Fruit fly (Drosophila melanogaster) whole organism, embryonic: ENCODE data around the gene CG42540.

Experiments used
- Abd-B ChIP-seq: fragments of 200-800 bp; sonication (Bioruptor generic); optimal IDR thresholded peaks from 2 replicates; lab custom pipeline; 2018; ENCODE audit warnings: missing biosample characterization, mild to moderate bottlenecking, missing genetic modification characterization, moderate library complexity
- Aef1 ChIP-seq: fragments of 200-800 bp; sonication (Bioruptor generic); IDR thresholded peaks from 3 replicates; pipeline ENCODE4 v1.3.6; 2022; ENCODE audit warnings: missing biosample characterization, missing genetic modification characterization
- Atf3 ChIP-seq: fragments of 200-800 bp; sonication (Bioruptor generic); optimal IDR thresholded peaks from 3 replicates; lab custom pipeline; 2016; ENCODE audit warnings: missing biosample characterization, missing genetic modification characterization
- CG11696 ChIP-seq: fragments of 200-800 bp; sonication (Bioruptor generic); IDR thresholded peaks from 2 replicates; pipeline ENCODE4 v1.3.6; 2022; ENCODE audit warnings: missing biosample characterization, missing genetic modification characterization
- CG1233 ChIP-seq: fragments of 200-800 bp; sonication (Bioruptor generic); optimal IDR thresholded peaks from 4 replicates; lab custom pipeline; 2018; ENCODE audit warnings: missing biosample characterization, mild to moderate bottlenecking, missing genetic modification characterization
- CG14667 ChIP-seq: fragments of 200-800 bp; sonication (Bioruptor generic); IDR thresholded peaks from 2 replicates; pipeline ENCODE4 v1.3.6; 2022; ENCODE audit warnings: missing biosample characterization, missing genetic modification characterization
- CG1529 ChIP-seq: fragments of 200-800 bp; sonication (Bioruptor generic); optimal IDR thresholded peaks from 3 replicates; lab custom pipeline; 2018; ENCODE audit warnings: missing biosample characterization, missing genetic modification characterization
- CG15514 ChIP-seq: fragments of 200-800 bp; sonication (Bioruptor generic); optimal IDR thresholded peaks from 3 replicates; lab custom pipeline; 2017; ENCODE audit warnings: missing biosample characterization, missing genetic modification characterization, mild to moderate bottlenecking, moderate library complexity, missing genetic modification reagents
- CG15601 ChIP-seq: fragments of 200-800 bp; sonication (Bioruptor generic); optimal IDR thresholded peaks from 3 replicates; lab custom pipeline; 2019; ENCODE audit warnings: missing biosample characterization, mild to moderate bottlenecking, missing genetic modification characterization, moderate library complexity
- CG17912 ChIP-seq: fragments of 200-800 bp; sonication (Bioruptor generic); optimal IDR thresholded peaks from 2 replicates; lab custom pipeline; 2018; ENCODE audit warnings: missing biosample characterization, mild to moderate bottlenecking, missing genetic modification characterization
- CG5180 ChIP-seq: fragments of 200-800 bp; sonication (Bioruptor generic); optimal IDR thresholded peaks from 3 replicates; lab custom pipeline; 2017; ENCODE audit warnings: missing biosample characterization, missing genetic modification characterization, mild to moderate bottlenecking, moderate library complexity, missing genetic modification reagents
- CG6689 ChIP-seq: fragments of 200-800 bp; sonication (Bioruptor generic); IDR thresholded peaks from 2 replicates; pipeline ENCODE4 v1.3.6; 2022; ENCODE audit warnings: missing biosample characterization, missing genetic modification characterization
- CG9609 ChIP-seq: fragments of 200-800 bp; sonication (Bioruptor generic); optimal IDR thresholded peaks from 3 replicates; lab custom pipeline; 2016; ENCODE audit warnings: missing biosample characterization, missing genetic modification characterization
- CHES-1-like ChIP-seq: fragments of 200-800 bp; sonication (Bioruptor generic); optimal IDR thresholded peaks from 2 replicates; lab custom pipeline; 2016; ENCODE audit warnings: missing biosample characterization, missing genetic modification characterization
- Chrac-16 ChIP-seq: fragments of 200-800 bp; sonication (Bioruptor generic); optimal IDR thresholded peaks from 3 replicates; lab custom pipeline; 2016; ENCODE audit warnings: missing biosample characterization, missing genetic modification characterization
- CoRest ChIP-seq: fragments of 200-800 bp; sonication (Bioruptor generic); optimal IDR thresholded peaks from 3 replicates; lab custom pipeline; 2018; ENCODE audit warnings: missing biosample characterization, mild to moderate bottlenecking, missing genetic modification characterization, moderate library complexity
- Dek ChIP-seq: fragments of 200-800 bp; sonication (Bioruptor generic); optimal IDR thresholded peaks from 3 replicates; lab custom pipeline; 2019; ENCODE audit warnings: missing biosample characterization, mild to moderate bottlenecking, missing genetic modification characterization, moderate library complexity
- Dref ChIP-seq: fragments of 200-800 bp; sonication (Bioruptor generic); IDR thresholded peaks from 2 replicates; pipeline ENCODE4 v1.3.6; 2022; ENCODE audit warnings: missing biosample characterization, missing genetic modification characterization
- HLHmδ ChIP-seq: fragments of 200-800 bp; sonication (Bioruptor generic); optimal IDR thresholded peaks from 2 replicates; lab custom pipeline; 2018; ENCODE audit warnings: missing biosample characterization, mild to moderate bottlenecking, missing genetic modification characterization, moderate library complexity
- Mad ChIP-seq: fragments of 200-800 bp; sonication (Bioruptor generic); optimal IDR thresholded peaks from 2 replicates; lab custom pipeline; 2016; ENCODE audit warnings: missing biosample characterization, missing genetic modification characterization
- Mrtf ChIP-seq: fragments of 200-800 bp; sonication (Bioruptor generic); IDR thresholded peaks from 3 replicates; pipeline ENCODE4 v1.3.6; 2022; ENCODE audit warnings: missing biosample characterization, missing genetic modification characterization
- Myb ChIP-seq: fragments of 200-800 bp; sonication (Bioruptor generic); optimal IDR thresholded peaks from 2 replicates; lab custom pipeline; 2016; ENCODE audit warnings: missing biosample characterization, missing genetic modification characterization
- NK7.1 ChIP-seq: fragments of 200-800 bp; sonication (Bioruptor generic); optimal IDR thresholded peaks from 3 replicates; lab custom pipeline; 2016; ENCODE audit warnings: missing biosample characterization, missing genetic modification characterization
- Nf-YB ChIP-seq: fragments of 200-800 bp; sonication (Bioruptor generic); optimal IDR thresholded peaks from 3 replicates; lab custom pipeline; 2019; ENCODE audit warnings: missing biosample characterization, mild to moderate bottlenecking, missing genetic modification characterization, moderate library complexity
- NfI ChIP-seq: fragments of 200-800 bp; sonication (Bioruptor generic); optimal IDR thresholded peaks from 3 replicates; lab custom pipeline; 2018; ENCODE audit warnings: missing biosample characterization, mild to moderate bottlenecking, missing genetic modification characterization, moderate library complexity
- Optix ChIP-seq: fragments of 200-800 bp; sonication (Bioruptor generic); IDR thresholded peaks from 3 replicates; pipeline ENCODE4 v1.3.6; 2022; ENCODE audit warnings: missing biosample characterization, missing genetic modification characterization
- PHDP ChIP-seq: fragments of 200-800 bp; sonication (Bioruptor generic); optimal IDR thresholded peaks from 3 replicates; lab custom pipeline; 2018; ENCODE audit warnings: missing biosample characterization, mild to moderate bottlenecking, missing genetic modification characterization, moderate library complexity
- Xbp1 ChIP-seq: fragments of 200-800 bp; sonication (Bioruptor generic); optimal IDR thresholded peaks from 3 replicates; lab custom pipeline; 2016; ENCODE audit warnings: missing biosample characterization, mild to moderate bottlenecking, missing genetic modification characterization
- amos ChIP-seq: fragments of 200-800 bp; sonication (Bioruptor generic); IDR thresholded peaks from 2 replicates; pipeline ENCODE4 v1.3.6; 2022; ENCODE audit warnings: missing biosample characterization, missing genetic modification characterization; ENCODE audit not compliant: partially characterized antibody
- bowl ChIP-seq: fragments of 200-800 bp; sonication (Bioruptor generic); IDR thresholded peaks from 2 replicates; pipeline ENCODE4 v1.3.6; 2022; ENCODE audit warnings: missing biosample characterization, missing genetic modification characterization
- cas ChIP-seq: fragments of 200-800 bp; sonication (Bioruptor generic); IDR thresholded peaks from 2 replicates; pipeline ENCODE4 v1.3.6; 2022; ENCODE audit warnings: missing biosample characterization, missing genetic modification characterization
- chm ChIP-seq: fragments of 200-800 bp; sonication (Bioruptor generic); IDR thresholded peaks from 2 replicates; pipeline ENCODE4 v1.3.6; 2022; ENCODE audit warnings: missing biosample characterization, missing genetic modification characterization
- cwo ChIP-seq: fragments of 200-800 bp; sonication (Bioruptor generic); optimal IDR thresholded peaks from 3 replicates; lab custom pipeline; 2017; ENCODE audit warnings: missing biosample characterization, missing genetic modification characterization, mild to moderate bottlenecking, moderate library complexity, missing genetic modification reagents
- gro ChIP-seq: fragments of 200-800 bp; sonication (Bioruptor generic); optimal IDR thresholded peaks from 2 replicates; lab custom pipeline; 2016; ENCODE audit warnings: missing biosample characterization, missing genetic modification characterization
- gsb-n ChIP-seq: fragments of 200-800 bp; sonication (Bioruptor generic); optimal IDR thresholded peaks from 3 replicates; lab custom pipeline; 2018; ENCODE audit warnings: missing biosample characterization, mild to moderate bottlenecking, missing genetic modification characterization
- gt ChIP-seq: fragments of 200-800 bp; sonication (Bioruptor generic); IDR thresholded peaks from 2 replicates; pipeline ENCODE4 v1.3.6; 2022; ENCODE audit warnings: missing biosample characterization, missing genetic modification characterization
- hkb ChIP-seq, 2 experiments: fragments of 200-800 bp in 1 of 2; fragments of >200 bp in 1 of 2; sonication (Bioruptor generic) in 1 of 2; IDR thresholded peaks in 1 of 2; optimal IDR thresholded peaks in 1 of 2; 2 replicates each; pipeline versions ENCODE4 v1.3.6 to Lab custom; 2017 to 2022; ENCODE audit warnings: missing biosample characterization in 1 of 2, missing genetic modification characterization in 1 of 2
- lab ChIP-seq: fragments of 200-800 bp; sonication (Bioruptor generic); optimal IDR thresholded peaks from 3 replicates; lab custom pipeline; 2017; ENCODE audit warnings: missing biosample characterization, missing genetic modification characterization, mild to moderate bottlenecking, moderate library complexity, missing genetic modification reagents
- mam ChIP-seq: fragments of 200-800 bp; sonication (Bioruptor generic); optimal IDR thresholded peaks from 3 replicates; lab custom pipeline; 2016; ENCODE audit warnings: missing biosample characterization, missing genetic modification characterization
- odd ChIP-seq: fragments of 200-800 bp; sonication (Bioruptor generic); optimal IDR thresholded peaks from 2 replicates; lab custom pipeline; 2017; ENCODE audit warnings: missing biosample characterization, mild to moderate bottlenecking, missing genetic modification characterization
- otp ChIP-seq: fragments of 200-800 bp; sonication (Bioruptor generic); IDR thresholded peaks from 3 replicates; pipeline ENCODE4, ENCODE4 v1.3.6; 2022; ENCODE audit warnings: missing biosample characterization, missing genetic modification characterization
- pb ChIP-seq: fragments of 200-800 bp; sonication (Bioruptor generic); optimal IDR thresholded peaks from 3 replicates; lab custom pipeline; 2016; ENCODE audit warnings: missing biosample characterization, missing genetic modification characterization
- prd ChIP-seq, 3 experiments: fragments of >200 bp in 2 of 3; fragments of 200-800 bp in 1 of 3; sonication (Bioruptor generic) in 1 of 3; optimal IDR thresholded peaks in 2 of 3; IDR thresholded peaks in 1 of 3; 2 replicates in 2 of 3; 3 replicates in 1 of 3; pipeline versions ENCODE4 v1.3.6 to Lab custom; 2017 to 2022; ENCODE audit warnings: missing biosample characterization in 1 of 3, missing genetic modification characterization in 1 of 3
- ro ChIP-seq: fragments of 200-800 bp; sonication (Bioruptor generic); IDR thresholded peaks from 2 replicates; pipeline ENCODE4 v1.3.6; 2022; ENCODE audit warnings: missing biosample characterization, missing genetic modification characterization
- sd ChIP-seq: fragments of 200-800 bp; sonication (Bioruptor generic); optimal IDR thresholded peaks from 3 replicates; lab custom pipeline; 2018; ENCODE audit warnings: missing biosample characterization, mild to moderate bottlenecking, missing genetic modification characterization, moderate library complexity
- slou ChIP-seq: fragments of 200-800 bp; sonication (Bioruptor generic); optimal IDR thresholded peaks from 3 replicates; lab custom pipeline; 2016; ENCODE audit warnings: missing biosample characterization, missing genetic modification characterization
- stc ChIP-seq: fragments of 200-800 bp; sonication (Bioruptor generic); IDR thresholded peaks from 2 replicates; pipeline ENCODE4 v1.3.6; 2022; ENCODE audit warnings: missing biosample characterization, missing genetic modification characterization
- tgo ChIP-seq: fragments of 200-800 bp; sonication (Bioruptor generic); IDR thresholded peaks from 3 replicates; pipeline ENCODE4 v1.3.6; 2022; ENCODE audit warnings: missing biosample characterization, missing genetic modification characterization
- unpg ChIP-seq: fragments of 200-800 bp; sonication (Bioruptor generic); optimal IDR thresholded peaks from 3 replicates; lab custom pipeline; 2018; ENCODE audit warnings: missing biosample characterization, mild to moderate bottlenecking, missing genetic modification characterization, moderate library complexity

The CG42540 gene

dm6 chr3L:4607653-4608052, 51.8 kb downstream of the CG42540 start (continued):
- TF ChIP-seq CG14667 (GFP tag; lab: Robert Waterston, UW) (peak; percentile 52), Optix (GFP tag; lab: Robert Waterston, UW) (0 out of 3 replicates have a peak, but pooled peaks have one; percentile 39), CG15514 (GFP tag; lab: Kevin White, UChicago) (no peak), gt (peak; percentile 60; the same call in 1 of the 2 replicates), Dek (tag; lab: Kevin White, UChicago) (no peak), CG1529 (peak; percentile 11), Atf3 (GFP tag; lab: Kevin White, UChicago) (no peak), Mad (GFP tag; lab: Kevin White, UChicago) (peak; percentile 15), pb (no peak), gro (no peak), CG17912 (no peak), cwo (GFP tag; lab: Kevin White, UChicago) (no peak), NfI (GFP tag; lab: Kevin White, UChicago) (no peak), bowl (0 out of 2 replicates have a peak, but pooled peaks have one; percentile 24), cas (GFP tag; lab: Robert Waterston, UW) (no peak), stc (GFP tag; lab: Robert Waterston, UW) (peak; percentile 69), CG9609 (GFP tag; lab: Kevin White, UChicago) (no peak), Aef1 (GFP tag; lab: Robert Waterston, UW) (no peak; the same call in 2 of the 3 replicates), CG5180 (GFP tag; lab: Kevin White, UChicago) (no peak), chm (GFP tag; lab: Robert Waterston, UW) (peak; percentile 44; the same call in 1 of the 2 replicates), lab (peak; percentile 34), prd (optimal IDR thresholded peaks at IDR 0.05; lab: Kevin White, UChicago) (no peak), prd (GFP tag; IDR thresholded peaks at IDR 0.05; lab: Robert Waterston, UW) (peak; percentile 87; the same call in 2 of the 3 replicates), CG1233 (GFP tag; lab: Kevin White, UChicago) (no peak), unpg (GFP tag; lab: Kevin White, UChicago) (peak; percentile 9), mam (GFP tag; lab: Kevin White, UChicago) (peak; percentile 17), CHES-1-like (no peak), Myb (no peak), slou (no peak), ro (GFP tag; lab: Robert Waterston, UW) (peak; percentile 36; the same call in 1 of the 2 replicates), CG15601 (tag; lab: Kevin White, UChicago) (peak; percentile 29), otp (peak; percentile 46; the same call in 1 of the 3 replicates), Mrtf (no peak), Abd-B (GFP tag; lab: Kevin White, UChicago) (peak; percentile 38), CG6689 (GFP tag; lab: Robert Waterston, UW) (peak; percentile 86), gsb-n (peak; percentile 38), Xbp1 (peak; percentile 61), odd (GFP tag; lab: Kevin White, UChicago) (no peak), tgo (peak; percentile 52; the same call in 2 of the 3 replicates), NK7.1 (no peak), Nf-YB (GFP tag; lab: Kevin White, UChicago) (no peak), Dref (GFP tag; lab: Robert Waterston, UW) (no peak), CG11696 (0 out of 2 replicates have a peak, but pooled peaks have one; percentile 45), sd (tag; lab: Kevin White, UChicago) (peak; percentile 6), amos (no peak), Chrac-16 (GFP tag; lab: Kevin White, UChicago) (peak; percentile 0), PHDP (tag; lab: Kevin White, UChicago) (peak; percentile 27), HLHmδ (GFP tag; lab: Kevin White, UChicago) (no peak), CoRest (tag; lab: Kevin White, UChicago) (peak; percentile 42), hkb (optimal IDR thresholded peaks at IDR 0.05; lab: Kevin White, UChicago) (no peak), hkb (GFP tag; IDR thresholded peaks at IDR 0.05; lab: Robert Waterston, UW) (peak; percentile 62)
